Fruit fly (Drosophila melanogaster): ENCODE data around the gene Cul3.

- TF ChIP-seq pan (optimal IDR thresholded peaks at IDR 0.05) (no peak), psq (optimal IDR thresholded peaks at IDR 0.05) (no peak), usp (GFP tag; optimal IDR thresholded peaks at IDR 0.05) (no peak), CG8478 (optimal IDR thresholded peaks at IDR 0.05) (no peak), EcR (GFP tag; optimal IDR thresholded peaks at IDR 0.05) (no peak)
These were observed 17.5 kb downstream of the Cul3 start for dm6 chr2L:15254229-15254861.
